Worm (Caenorhabditis elegans): ENCODE data around the gene xnd-1.
"Not testable (repeated sequence)": the region's sequence is repeated elsewhere in the genome, so short reads cannot be mapped to it uniquely, and the experiment has no call there.

xnd-1 gene

ce11 chrIII:5634509-5634908 is 30.2 kb downstream of the xnd-1 start:
- TF ChIP-seq dmd-8 (GFP tag; IDR thresholded peaks at IDR 0.05) (no peak), mep-1 (tag; optimal IDR thresholded peaks at IDR 0.05) (no peak), duxl-1 (tag; optimal IDR thresholded peaks at IDR 0.05; ENCODE audit: poor library complexity) (no peak), ZK337.2 (GFP tag; IDR thresholded peaks at IDR 0.05) (no peak), dmd-6 (GFP tag; IDR thresholded peaks at IDR 0.05) (no peak), hlh-11 (tag; optimal IDR thresholded peaks at IDR 0.05) (no peak), unc-62 (GFP tag; optimal IDR thresholded peaks at IDR 0.05 in 1 of 2) (peak in 1 of 2 experiments; percentile 94), unc-62 (tag; optimal IDR thresholded peaks at IDR 0.05) (no peak), egl-43 (GFP tag; IDR thresholded peaks at IDR 0.05) (no peak), php-3 (GFP tag; IDR thresholded peaks at IDR 0.05) (no peak), gei-8 (GFP tag; optimal IDR thresholded peaks at IDR 0.05) (no peak), daf-19 (GFP tag; conservative IDR thresholded peaks at IDR 0.05) (no peak), spr-1 (tag; optimal IDR thresholded peaks at IDR 0.05) (no peak), madf-9 (GFP tag; conservative IDR thresholded peaks at IDR 0.05) (no peak), rbr-2 (tag; optimal IDR thresholded peaks at IDR 0.05) (peak; percentile 5), lsy-2 (tag; optimal IDR thresholded peaks at IDR 0.05) (peak in 1 of 2 experiments; percentile 10), pha-4 (GFP tag; IDR thresholded peaks at IDR 0.05) (no peak), pha-4 (tag; optimal IDR thresholded peaks at IDR 0.05) (no peak), nhr-77 (tag; optimal IDR thresholded peaks at IDR 0.05) (no peak), vab-7 (GFP tag; IDR thresholded peaks at IDR 0.05) (no peak), unc-39 (tag; optimal IDR thresholded peaks at IDR 0.05) (no peak), daf-16 (GFP tag; optimal IDR thresholded peaks at IDR 0.05) (peak in 1 of 2 experiments; percentile 9), daf-16 (tag; optimal IDR thresholded peaks at IDR 0.05) (no peak), Y75B8A.6 (GFP tag; IDR thresholded peaks at IDR 0.05) (no peak), hlh-30 (tag; optimal IDR thresholded peaks at IDR 0.05; ENCODE audit: insufficient read depth) (peak; percentile 11), F49E8.2 (tag; optimal IDR thresholded peaks at IDR 0.05; ENCODE audit: borderline replicate concordance) (no peak), hmg-1.1 (GFP tag; IDR thresholded peaks at IDR 0.05) (peak; percentile 39; the same call in 1 of the 2 replicates), ctbp-1 (GFP tag; IDR thresholded peaks at IDR 0.05) (no peak), F37D6.2 (tag; optimal IDR thresholded peaks at IDR 0.05) (no peak)

DNA sequence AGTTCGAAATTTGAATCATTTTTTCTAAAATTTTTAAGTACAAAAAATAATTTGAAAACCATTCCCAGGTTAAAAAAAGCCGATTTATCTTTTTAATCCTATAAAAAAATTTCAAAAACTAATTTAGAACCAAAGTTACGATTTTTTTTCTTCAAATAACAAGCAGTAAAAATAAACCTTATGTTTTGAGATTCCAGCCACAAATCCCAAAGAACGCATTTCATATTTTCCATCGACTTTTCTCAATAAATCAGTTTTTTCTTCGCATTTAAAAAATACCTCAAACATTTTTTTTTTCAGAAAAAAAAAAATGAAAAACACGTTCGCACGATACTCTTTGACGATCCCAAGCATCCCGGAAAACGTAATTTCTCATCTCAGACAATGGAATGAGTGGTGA is 30.9 kb downstream of the xnd-1 start, which contains the start of gene ckk-1:
Gene ckk-1 (plus strand): TSS at position 301 of the 400 bp plus-strand sequence.
- no peak for TF ChIP-seq madf-5 (GFP tag; IDR thresholded peaks at IDR 0.05)

- TF ChIP-seq lin-38 (GFP tag; IDR thresholded peaks at IDR 0.05): peak; percentile 83
- TF ChIP-seq tra-1 (GFP tag; IDR thresholded peaks at IDR 0.05): peak; percentile 56; the same call in 1 of the 2 replicates
- peak; percentile 99 for TF ChIP-seq set-16 (GFP tag; IDR thresholded peaks at IDR 0.05)
- TF ChIP-seq dmd-8 (GFP tag; IDR thresholded peaks at IDR 0.05): 0 out of 2 replicates have a peak, but pooled peaks have one; percentile 44
- 0 out of 2 replicates have a peak, but pooled peaks have one; percentile 26 for TF ChIP-seq nhr-41 (GFP tag; IDR thresholded peaks at IDR 0.05)
- peak; percentile 39; the same call in 1 of the 2 replicates for TF ChIP-seq lin-1 (GFP tag; IDR thresholded peaks at IDR 0.05)
- peak; percentile 94 for TF ChIP-seq snpc-1.2 (GFP tag; IDR thresholded peaks at IDR 0.05)
- peak; percentile 3 for TF ChIP-seq mes-2 (tag; optimal IDR thresholded peaks at IDR 0.05; ENCODE audit: poor library complexity, severe bottlenecking)
- TF ChIP-seq arid-1 (GFP tag; conservative IDR thresholded peaks at IDR 0.05): peak; percentile 79
- TF ChIP-seq madf-9 (GFP tag; conservative IDR thresholded peaks at IDR 0.05): peak; percentile 47; the same call in 1 of the 2 replicates
- peak; percentile 60; the same call in 1 of the 2 replicates for TF ChIP-seq php-3 (GFP tag; IDR thresholded peaks at IDR 0.05)
- TF ChIP-seq Y48G9A.11 (GFP tag; IDR thresholded peaks at IDR 0.05): peak; percentile 94
- TF ChIP-seq ctbp-1 (GFP tag; IDR thresholded peaks at IDR 0.05): 0 out of 2 replicates have a peak, but pooled peaks have one; percentile 23
- peak; percentile 73; the same call in 1 of the 2 replicates for TF ChIP-seq pha-4 (GFP tag; IDR thresholded peaks at IDR 0.05)
- not testable (repeated sequence) for TF ChIP-seq pha-4 (tag; optimal IDR thresholded peaks at IDR 0.05)
- TF ChIP-seq hmg-1.1 (GFP tag; IDR thresholded peaks at IDR 0.05): peak; percentile 81
- TF ChIP-seq hlh-11 (tag; optimal IDR thresholded peaks at IDR 0.05): peak; percentile 1
- peak; percentile 69 for TF ChIP-seq dmd-6 (GFP tag; IDR thresholded peaks at IDR 0.05)
- TF ChIP-seq egl-43 (GFP tag; IDR thresholded peaks at IDR 0.05): peak; percentile 86
- 0 out of 2 replicates have a peak, but pooled peaks have one; percentile 29 for TF ChIP-seq zip-11 (GFP tag; IDR thresholded peaks at IDR 0.05)
- TF ChIP-seq lim-7 (GFP tag; IDR thresholded peaks at IDR 0.05): peak; percentile 65
- peak; percentile 40; the same call in 1 of the 2 replicates for TF ChIP-seq vab-7 (GFP tag; IDR thresholded peaks at IDR 0.05)
- TF ChIP-seq T26A8.4 (GFP tag; IDR thresholded peaks at IDR 0.05): peak; percentile 81
- peak; percentile 85 for TF ChIP-seq ceh-44 (GFP tag; IDR thresholded peaks at IDR 0.05)
- TF ChIP-seq saeg-2 (GFP tag; IDR thresholded peaks at IDR 0.05): peak; percentile 75; the same call in 1 of the 2 replicates
These were observed 33.1 kb downstream of the xnd-1 start for ce11 chrIII:5637297-5637876.

All from whole organism, L4 larva.